Worm (Caenorhabditis elegans) whole organism, late embryonic: ENCODE results near the gene C06A8.8.

Experiments
- F13H6.1 ChIP-seq: sonication (generic microtip); optimal IDR thresholded peaks from 2 replicates; lab custom pipeline; 2016; ENCODE audit warnings: missing genetic modification characterization, missing compliant biosample characterization
- K09A11.1 ChIP-seq: sonication (generic microtip); optimal IDR thresholded peaks from 2 replicates; lab custom pipeline; 2017; ENCODE audit warnings: antibody characterized with exemption, mild to moderate bottlenecking, missing genetic modification characterization, missing compliant biosample characterization; ENCODE audit not compliant: insufficient read depth
- T23F11.4 ChIP-seq: fragments of 200-800 bp; sonication (Bioruptor generic); optimal IDR thresholded peaks from 2 replicates; lab custom pipeline; 2018; ENCODE audit warnings: mild to moderate bottlenecking, missing genetic modification characterization, missing compliant biosample characterization
- ahr-1 ChIP-seq: sonication (generic microtip); optimal IDR thresholded peaks from 2 replicates; lab custom pipeline; 2016; ENCODE audit warnings: missing genetic modification characterization, missing compliant biosample characterization
- ama-1 ChIP-seq: fragments of 150-350 bp; optimal IDR thresholded peaks from 2 replicates; lab custom pipeline; 2014
- ceh-19 ChIP-seq: fragments of 200-800 bp; sonication (Bioruptor generic); optimal IDR thresholded peaks from 2 replicates; lab custom pipeline; 2018; ENCODE audit warnings: mild to moderate bottlenecking, missing genetic modification characterization, missing compliant biosample characterization
- ceh-2 ChIP-seq: sonication (generic microtip); optimal IDR thresholded peaks from 2 replicates; lab custom pipeline; 2016; ENCODE audit warnings: missing genotype, missing genetic modification characterization, missing compliant biosample characterization
- ceh-31 ChIP-seq: sonication (generic microtip); optimal IDR thresholded peaks from 2 replicates; lab custom pipeline; 2016; ENCODE audit warnings: missing genetic modification characterization, missing compliant biosample characterization
- ceh-34 ChIP-seq: sonication (generic microtip); optimal IDR thresholded peaks from 2 replicates; lab custom pipeline; 2016; ENCODE audit warnings: mild to moderate bottlenecking, missing genetic modification characterization, missing compliant biosample characterization
- ceh-48 ChIP-seq: sonication (generic microtip); optimal IDR thresholded peaks from 2 replicates; lab custom pipeline; 2016; ENCODE audit warnings: missing genetic modification characterization, inconsistent platforms, missing compliant biosample characterization
- ceh-6 ChIP-seq: fragments of 200-800 bp; sonication (Bioruptor generic); optimal IDR thresholded peaks from 2 replicates; lab custom pipeline; 2018; ENCODE audit warnings: mild to moderate bottlenecking, missing genetic modification characterization, missing compliant biosample characterization
- dve-1 ChIP-seq: sonication (generic microtip); optimal IDR thresholded peaks from 2 replicates; lab custom pipeline; 2017; ENCODE audit warnings: antibody characterized with exemption, mild to moderate bottlenecking, missing genetic modification characterization, missing compliant biosample characterization
- elt-2 ChIP-seq: sonication (generic microtip); optimal IDR thresholded peaks from 2 replicates; lab custom pipeline; 2016; ENCODE audit warnings: missing genetic modification reagents, missing genetic modification characterization, missing compliant biosample characterization
- ets-4 ChIP-seq: sonication (generic microtip); optimal IDR thresholded peaks from 2 replicates; lab custom pipeline; 2016; ENCODE audit warnings: missing genetic modification characterization, missing compliant biosample characterization
- hlh-30 ChIP-seq: sonication (generic microtip); optimal IDR thresholded peaks from 2 replicates; lab custom pipeline; 2017; ENCODE audit warnings: antibody characterized with exemption, missing genetic modification characterization, missing compliant biosample characterization; ENCODE audit not compliant: insufficient read depth
- hlh-6 ChIP-seq: sonication (generic microtip); optimal IDR thresholded peaks from 2 replicates; lab custom pipeline; 2016; ENCODE audit warnings: missing genotype, missing genetic modification characterization, missing compliant biosample characterization
- nhr-11 ChIP-seq: fragments of 150-350 bp; optimal IDR thresholded peaks from 2 replicates; lab custom pipeline; 2014; ENCODE audit warnings: missing biosample characterization, missing genetic modification characterization
- nhr-232 ChIP-seq: sonication (generic microtip); optimal IDR thresholded peaks from 2 replicates; lab custom pipeline; 2016; ENCODE audit warnings: missing genetic modification characterization, missing compliant biosample characterization
- odd-2 ChIP-seq: sonication (generic microtip); optimal IDR thresholded peaks from 2 replicates; lab custom pipeline; 2017; ENCODE audit warnings: antibody characterized with exemption, mild to moderate bottlenecking, missing genetic modification characterization, missing compliant biosample characterization
- pat-9 ChIP-seq: fragments of 200-800 bp; sonication (Bioruptor generic); optimal IDR thresholded peaks from 2 replicates; lab custom pipeline; 2018; ENCODE audit warnings: mild to moderate bottlenecking, missing genetic modification characterization, moderate library complexity, missing compliant biosample characterization
- pqm-1 ChIP-seq: sonication (generic microtip); optimal IDR thresholded peaks from 2 replicates; lab custom pipeline; 2016; ENCODE audit warnings: missing genetic modification characterization, missing compliant biosample characterization
- pros-1 ChIP-seq: fragments of 150-350 bp; optimal IDR thresholded peaks from 2 replicates; lab custom pipeline; 2014; ENCODE audit warnings: missing biosample characterization, missing genetic modification reagents, missing genetic modification characterization
- ref-2 ChIP-seq: sonication (generic microtip); optimal IDR thresholded peaks from 2 replicates; lab custom pipeline; 2016; ENCODE audit warnings: missing genetic modification characterization, missing compliant biosample characterization
- sdc-2 ChIP-seq: sonication (generic microtip); optimal IDR thresholded peaks from 2 replicates; lab custom pipeline; 2016; ENCODE audit warnings: missing genotype, missing genetic modification characterization, missing compliant biosample characterization
- syd-9 ChIP-seq: sonication (generic microtip); optimal IDR thresholded peaks from 2 replicates; lab custom pipeline; 2016; ENCODE audit warnings: mild to moderate bottlenecking, missing genetic modification characterization, moderate library complexity, missing compliant biosample characterization
- tbx-2 ChIP-seq: sonication (generic microtip); optimal IDR thresholded peaks from 2 replicates; lab custom pipeline; 2016; ENCODE audit warnings: missing genetic modification characterization, missing compliant biosample characterization
- tbx-7 ChIP-seq: sonication (generic microtip); optimal IDR thresholded peaks from 2 replicates; lab custom pipeline; 2016; ENCODE audit warnings: missing genotype, missing genetic modification characterization, missing compliant biosample characterization
- ttx-3 ChIP-seq: sonication (generic microtip); optimal IDR thresholded peaks from 2 replicates; lab custom pipeline; 2016; ENCODE audit warnings: missing genetic modification reagents, missing genetic modification characterization, missing compliant biosample characterization
- unc-3 ChIP-seq, 2 experiments: fragments of 200-800 bp in 1 of 2; sonication (Bioruptor generic) in 1 of 2; sonication (generic microtip) in 1 of 2; conservative IDR thresholded peaks in 1 of 2; optimal IDR thresholded peaks in 1 of 2; 2 replicates each; pipeline versions ENCODE4 v1.3.6 to Lab custom; 2016 to 2022; ENCODE audit warnings: missing compliant biosample characterization in 2 of 2, missing genetic modification characterization in 2 of 2, missing genetic modification reagents in 1 of 2
- unc-55 ChIP-seq: sonication (generic microtip); optimal IDR thresholded peaks from 2 replicates; lab custom pipeline; 2017; ENCODE audit warnings: missing biosample characterization, missing genetic modification reagents, missing genetic modification characterization
- unc-86 ChIP-seq: sonication (generic microtip); optimal IDR thresholded peaks from 2 replicates; lab custom pipeline; 2016; ENCODE audit warnings: missing genetic modification characterization, missing compliant biosample characterization
- ztf-16 ChIP-seq: sonication (generic microtip); optimal IDR thresholded peaks from 2 replicates; lab custom pipeline; 2017; ENCODE audit warnings: missing genetic modification characterization, missing compliant biosample characterization

Gene C06A8.8

DNA sequence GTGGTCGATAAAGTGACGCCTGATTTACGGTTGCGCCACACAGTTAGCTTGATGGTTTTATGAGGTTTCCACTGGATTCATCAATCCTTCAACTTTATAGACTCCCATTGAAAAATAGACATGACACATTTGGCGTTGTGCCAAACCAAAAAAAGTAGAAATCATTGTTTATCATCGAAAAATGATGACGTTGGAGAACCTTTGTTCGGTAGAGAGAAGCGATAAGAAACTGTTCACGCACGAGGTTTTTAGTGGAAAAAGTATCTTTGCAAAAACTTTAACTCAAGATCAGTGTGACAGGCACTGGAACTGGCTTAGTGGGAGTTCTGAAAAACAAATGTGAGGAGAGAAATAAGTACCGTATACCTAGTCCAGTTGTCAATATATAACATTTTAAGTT lies 41.8 kb upstream of the C06A8.8 start:
- TF ChIP-seq ets-4 (tag; lab: Kevin White, UChicago): no peak
- TF ChIP-seq ama-1 (lab: Kevin White, UChicago): no peak
- TF ChIP-seq K09A11.1 (tag; lab: Kevin White, UChicago): no peak
- no peak for TF ChIP-seq ztf-16
- TF ChIP-seq dve-1 (tag; lab: Kevin White, UChicago): no peak
- TF ChIP-seq odd-2 (tag; lab: Kevin White, UChicago): no peak
- TF ChIP-seq ceh-2: no peak
- TF ChIP-seq unc-3 (GFP tag; conservative IDR thresholded peaks at IDR 0.05; lab: Robert Waterston, UW): no peak
- no peak for TF ChIP-seq unc-3 (tag; optimal IDR thresholded peaks at IDR 0.05; lab: Kevin White, UChicago)
- no peak for TF ChIP-seq ttx-3 (tag; lab: Kevin White, UChicago)
- TF ChIP-seq ceh-34: no peak
- no peak for TF ChIP-seq ceh-6
- TF ChIP-seq tbx-7 (tag; lab: Kevin White, UChicago): no peak

DNA sequence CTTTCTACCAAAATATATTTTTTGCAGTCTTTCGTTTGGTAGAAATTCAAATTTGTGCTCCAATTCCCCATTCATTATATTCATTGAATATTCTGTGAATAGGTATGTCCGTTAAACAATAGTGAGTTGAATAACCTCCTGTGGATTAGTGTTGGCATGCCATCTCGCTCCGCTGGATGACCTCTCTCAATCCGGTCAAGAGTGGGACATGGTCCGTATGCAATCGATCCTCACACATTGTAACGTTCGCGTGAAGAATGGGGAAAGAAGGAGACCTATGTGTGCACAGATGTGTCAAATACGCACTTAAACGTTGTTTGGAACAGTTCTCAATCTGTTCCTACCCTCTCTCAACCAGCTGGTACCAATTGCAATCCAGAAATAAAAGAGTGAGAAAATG lies 41.4 kb upstream of the C06A8.8 start:
- TF ChIP-seq ceh-31 (peak; percentile 27), dve-1 (tag; lab: Kevin White, UChicago) (no peak)
- TF ChIP-seq, all 69 proteins: peak for 1

DNA sequence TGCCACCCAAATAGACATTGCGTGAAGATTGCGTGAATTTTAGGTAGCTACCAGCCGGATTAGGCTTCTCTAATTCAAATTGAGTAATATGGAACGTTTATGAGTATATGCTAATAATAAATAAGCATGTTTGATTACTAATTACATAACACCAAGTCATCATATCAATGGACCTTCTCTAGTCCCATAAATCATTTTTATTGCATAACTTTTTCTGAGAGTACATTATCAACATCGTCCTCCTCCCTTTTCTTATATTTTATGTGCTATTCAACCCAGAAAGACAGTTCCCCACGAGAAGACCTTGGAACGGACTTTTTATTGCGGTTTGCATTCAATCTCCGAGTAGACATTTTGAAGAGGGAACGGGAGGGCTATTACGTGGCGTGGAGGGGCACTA lies 40.5 kb upstream of the C06A8.8 start:
- TF ChIP-seq elt-2 (tag; lab: Kevin White, UChicago) (peak; percentile 46), ama-1 (lab: Kevin White, UChicago) (peak; percentile 39), pqm-1 (no peak), sdc-2 (tag; lab: Kevin White, UChicago) (peak; percentile 15), ztf-16 (no peak), unc-86 (tag; lab: Kevin White, UChicago) (no peak), pat-9 (tag; lab: Kevin White, UChicago) (no peak), tbx-7 (tag; lab: Kevin White, UChicago) (no peak), unc-55 (peak; percentile 1)

- TF ChIP-seq syd-9 (peak; percentile 52), tbx-2 (tag; lab: Kevin White, UChicago) (peak; percentile 36), hlh-6 (tag; lab: Kevin White, UChicago) (peak; percentile 63), pros-1 (no peak), ceh-6 (peak; percentile 7), ceh-19 (GFP tag; lab: Kevin White, UChicago) (peak; percentile 80), F13H6.1 (tag; lab: Kevin White, UChicago) (peak; percentile 14), T23F11.4 (GFP tag; lab: Kevin White, UChicago) (no peak), ceh-31 (peak; percentile 48), sdc-2 (tag; lab: Kevin White, UChicago) (peak; percentile 52), ceh-48 (no peak), nhr-11 (tag; lab: Kevin White, UChicago) (no peak), ets-4 (tag; lab: Kevin White, UChicago) (no peak), nhr-232 (peak; percentile 22), ceh-2 (peak; percentile 55), ama-1 (lab: Kevin White, UChicago) (peak; percentile 61), elt-2 (tag; lab: Kevin White, UChicago) (peak; percentile 16), K09A11.1 (tag; lab: Kevin White, UChicago) (no peak), ref-2 (peak; percentile 15), hlh-30 (tag; lab: Kevin White, UChicago) (peak; percentile 74), ceh-34 (peak; percentile 95)
Measured at ce11 chrII:7810869-7811543, 39.2 kb upstream of the C06A8.8 start, which contains the start of gene cki-1. Gene cki-1, plus strand, starts transcription at chrII:7811240.

ce11 chrII:7810162-7810868 lies 38.5 kb upstream of the C06A8.8 start:
- TF ChIP-seq unc-55 (peak; percentile 69), ahr-1 (tag; lab: Kevin White, UChicago) (no peak), ama-1 (lab: Kevin White, UChicago) (no peak), odd-2 (tag; lab: Kevin White, UChicago) (peak; percentile 3)
- TF ChIP-seq, all 69 proteins: peak for 2
